Worm (Caenorhabditis elegans) whole organism, midembryonic: ENCODE measurements around the gene K09C4.9.

Experiments
- T22C8.4 ChIP-seq: fragments of 200-800 bp; sonication (Bioruptor generic); IDR thresholded peaks from 2 replicates; pipeline ENCODE4 v1.3.6; 2022; ENCODE audit warnings: missing genetic modification characterization, missing compliant biosample characterization
- ref-1 ChIP-seq: fragments of 200-800 bp; sonication (Bioruptor generic); conservative IDR thresholded peaks from 2 replicates; pipeline ENCODE4 v1.3.6; 2022; ENCODE audit warnings: missing genetic modification reagents, missing genetic modification characterization, missing compliant biosample characterization

Gene K09C4.9

DNA sequence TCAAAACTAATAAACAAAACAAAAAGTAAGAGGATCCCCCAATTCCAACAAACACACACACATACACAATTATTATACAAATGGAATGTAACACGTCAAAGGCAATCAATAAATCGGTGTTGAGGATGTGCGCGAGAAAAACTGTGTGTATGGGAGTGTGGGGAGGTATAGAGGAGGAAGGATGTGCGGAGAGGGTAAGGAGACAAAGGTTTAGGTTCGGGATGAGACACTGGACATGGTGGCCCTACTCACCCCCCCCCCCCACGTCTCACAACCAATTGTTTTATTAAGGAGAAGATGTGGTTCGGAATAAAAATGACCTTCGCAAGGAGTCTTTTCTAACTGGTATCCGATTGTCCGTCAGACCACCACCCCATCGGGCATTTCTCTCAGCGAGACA, 48.4 kb downstream of the K09C4.9 start:
- TF ChIP-seq ref-1 (GFP tag; lab: Robert Waterston, UW) (no peak), T22C8.4 (peak; percentile 19; the same call in 1 of the 2 replicates)
